Worm (Caenorhabditis elegans) whole organism, midembryonic: ENCODE results near the gene ZK381.8.
A peak's percentile ranks its signal among the peaks of the same experiment; 100 is the strongest.

Experiments used
- cog-1 ChIP-seq: sonication (generic microtip); optimal IDR thresholded peaks from 2 replicates; lab custom pipeline; 2016; ENCODE audit warnings: missing genetic modification characterization, missing compliant biosample characterization
- flt-1 ChIP-seq: fragments of 200-800 bp; sonication (Bioruptor generic); IDR thresholded peaks from 2 replicates; pipeline ENCODE4 v1.3.6; 2022; ENCODE audit warnings: missing genetic modification characterization, missing compliant biosample characterization
- klf-2 ChIP-seq: fragments of 200-800 bp; sonication (Bioruptor generic); conservative IDR thresholded peaks from 2 replicates; pipeline ENCODE4 v1.3.6; 2022; ENCODE audit warnings: missing genetic modification reagents, missing genetic modification characterization, missing compliant biosample characterization
- ref-1 ChIP-seq: fragments of 200-800 bp; sonication (Bioruptor generic); conservative IDR thresholded peaks from 2 replicates; pipeline ENCODE4 v1.3.6; 2022; ENCODE audit warnings: missing genetic modification reagents, missing genetic modification characterization, missing compliant biosample characterization
- ztf-23 ChIP-seq: fragments of 200-800 bp; sonication (Bioruptor generic); IDR thresholded peaks from 2 replicates; pipeline ENCODE4 v1.3.6; 2022; ENCODE audit warnings: missing genetic modification reagents, missing genetic modification characterization, missing compliant biosample characterization
- ztf-29 ChIP-seq: fragments of 200-800 bp; sonication (Bioruptor generic); IDR thresholded peaks from 2 replicates; pipeline ENCODE4 v1.3.6; 2022; ENCODE audit warnings: missing genetic modification reagents, missing genetic modification characterization, missing compliant biosample characterization

- TF ChIP-seq ztf-29 (GFP tag; lab: Robert Waterston, UW) (no peak), ztf-23 (GFP tag; lab: Robert Waterston, UW) (0 out of 2 replicates have a peak, but pooled peaks have one; percentile 18), klf-2 (no peak), flt-1 (GFP tag; lab: Robert Waterston, UW) (no peak), cog-1 (peak; percentile 17), ref-1 (GFP tag; lab: Robert Waterston, UW) (no peak)
These were observed 50.9 kb downstream of the ZK381.8 start, which contains the start of gene ruvb-2 for ce11 chrIV:6919318-6919717.
